Fruit fly (Drosophila melanogaster): ENCODE measurements around the gene Acbp2.

Gene Acbp2

dm6 chr3L:7133699-7134655, 2.3 kb downstream of the Acbp2 start, which contains the start of gene melt (continued):
- TF ChIP-seq CG9876 (GFP tag; optimal IDR thresholded peaks at IDR 0.05), result peak; percentile 74
- TF ChIP-seq pfk (GFP tag; optimal IDR thresholded peaks at IDR 0.05), result no peak
- TF ChIP-seq bigmax (GFP tag; optimal IDR thresholded peaks at IDR 0.05), result no peak
- peak; percentile 93 for TF ChIP-seq Atf-2 (GFP tag; optimal IDR thresholded peaks at IDR 0.05)
- peak; percentile 86 for TF ChIP-seq CG12155 (GFP tag; optimal IDR thresholded peaks at IDR 0.05)
- TF ChIP-seq Ssrp (tag; optimal IDR thresholded peaks at IDR 0.05), result peak; percentile 89
- peak in 1 of 2 experiments; percentile 45 for TF ChIP-seq Hr78 (GFP tag; optimal IDR thresholded peaks at IDR 0.05)
- TF ChIP-seq Oli (tag; optimal IDR thresholded peaks at IDR 0.05), result peak; percentile 93
- TF ChIP-seq CG11247 (GFP tag; IDR thresholded peaks at IDR 0.05), result peak; percentile 51; the same call in 1 of the 2 replicates
- TF ChIP-seq rib (GFP tag; IDR thresholded peaks at IDR 0.05), result peak; percentile 53; the same call in 1 of the 2 replicates
- peak; percentile 89 for TF ChIP-seq bcd (GFP tag; optimal IDR thresholded peaks at IDR 0.05)
- TF ChIP-seq Scr (GFP tag; IDR thresholded peaks at IDR 0.05; ENCODE audit: partially characterized antibody), result no peak
- peak; percentile 12 for TF ChIP-seq mirr (GFP tag; optimal IDR thresholded peaks at IDR 0.05)
- TF ChIP-seq CG3163 (GFP tag; optimal IDR thresholded peaks at IDR 0.05), result peak; percentile 69
- TF ChIP-seq CG9817 (tag; optimal IDR thresholded peaks at IDR 0.05), result peak; percentile 74
- peak; percentile 89 for TF ChIP-seq Camta (GFP tag; optimal IDR thresholded peaks at IDR 0.05)
- TF ChIP-seq Mad (GFP tag; optimal IDR thresholded peaks at IDR 0.05), result peak; percentile 82
- TF ChIP-seq pros (GFP tag; optimal IDR thresholded peaks at IDR 0.05), result no peak
- TF ChIP-seq CG14860 (GFP tag; IDR thresholded peaks at IDR 0.05; ENCODE audit: partially characterized antibody), result no peak
- TF ChIP-seq oc (tag; optimal IDR thresholded peaks at IDR 0.05), result peak; percentile 29
- peak; percentile 54 for TF ChIP-seq kah (GFP tag; optimal IDR thresholded peaks at IDR 0.05)
- TF ChIP-seq CG2129 (GFP tag; IDR thresholded peaks at IDR 0.05; ENCODE audit: partially characterized antibody), result no peak
- TF ChIP-seq Deaf1 (tag; optimal IDR thresholded peaks at IDR 0.05), result peak; percentile 90
- no peak for TF ChIP-seq CG43689 (GFP tag; IDR thresholded peaks at IDR 0.05)
- TF ChIP-seq CG11504 (tag; optimal IDR thresholded peaks at IDR 0.05), result peak; percentile 100
- TF ChIP-seq br (optimal IDR thresholded peaks at IDR 0.05), result no peak
- peak; percentile 73; the same call in 1 of the 2 replicates for TF ChIP-seq CG17612 (GFP tag; IDR thresholded peaks at IDR 0.05)
- TF ChIP-seq CG31365 (tag; optimal IDR thresholded peaks at IDR 0.05), result no peak
- peak; percentile 84 for TF ChIP-seq Antp (GFP tag; optimal IDR thresholded peaks at IDR 0.05)
- peak; percentile 91 for TF ChIP-seq Max (GFP tag; optimal IDR thresholded peaks at IDR 0.05)
- no peak for TF ChIP-seq MESR4 (GFP tag; optimal IDR thresholded peaks at IDR 0.05)
- TF ChIP-seq Gug (GFP tag; IDR thresholded peaks at IDR 0.05), result peak; percentile 50; the same call in 1 of the 4 replicates
- peak; percentile 83 for TF ChIP-seq Bteb2 (GFP tag; optimal IDR thresholded peaks at IDR 0.05)
- peak; percentile 95 for TF ChIP-seq row (GFP tag; IDR thresholded peaks at IDR 0.05)
- peak; percentile 88 for TF ChIP-seq CG1529 (GFP tag; optimal IDR thresholded peaks at IDR 0.05)
- TF ChIP-seq CG4707 (GFP tag; optimal IDR thresholded peaks at IDR 0.05), result peak; percentile 38
- TF ChIP-seq CG31224 (GFP tag; IDR thresholded peaks at IDR 0.05), result peak; percentile 76
- TF ChIP-seq CG10321 (GFP tag; IDR thresholded peaks at IDR 0.05), result no peak
- peak; percentile 90 for TF ChIP-seq Hmr (GFP tag; optimal IDR thresholded peaks at IDR 0.05)
- TF ChIP-seq Dip2 (GFP tag; IDR thresholded peaks at IDR 0.05), result no peak
- no peak for TF ChIP-seq h (optimal IDR thresholded peaks at IDR 0.05)
- TF ChIP-seq CG4360 (GFP tag; IDR thresholded peaks at IDR 0.05), result peak; percentile 99
- TF ChIP-seq CG15601 (tag; optimal IDR thresholded peaks at IDR 0.05), result peak; percentile 81
- TF ChIP-seq CG10462 (GFP tag; optimal IDR thresholded peaks at IDR 0.05), result peak; percentile 79
- peak; percentile 88 for TF ChIP-seq CG18476 (GFP tag; optimal IDR thresholded peaks at IDR 0.05)
- TF ChIP-seq unc-4 (GFP tag; IDR thresholded peaks at IDR 0.05; ENCODE audit: partially characterized antibody), result 0 out of 2 replicates have a peak, but pooled peaks have one; percentile 39
- peak; percentile 93 for TF ChIP-seq CG2120 (GFP tag; optimal IDR thresholded peaks at IDR 0.05)
- TF ChIP-seq Six4 (GFP tag; optimal IDR thresholded peaks at IDR 0.05), result peak; percentile 83
